Worm (Caenorhabditis elegans) whole organism, young adult: Measurements from ENCODE around the gene wdfy-2.
A peak's percentile ranks its signal among the peaks of the same experiment; 100 is the strongest.

Experiments used
- C17E4.6 ChIP-seq: fragments of 200-800 bp; sonication (Bioruptor generic); IDR thresholded peaks from 2 replicates; pipeline ENCODE4 v1.3.6; 2022; ENCODE audit warnings: missing genetic modification reagents, missing genetic modification characterization, missing compliant biosample characterization
- D2030.7 ChIP-seq: fragments of 200-800 bp; sonication (Bioruptor generic); IDR thresholded peaks from 2 replicates; pipeline ENCODE4 v1.3.6; 2022; ENCODE audit warnings: missing genetic modification reagents, missing genetic modification characterization, missing compliant biosample characterization
- F10E7.11 ChIP-seq: sonication (generic microtip); optimal IDR thresholded peaks from 2 replicates; lab custom pipeline; 2017; ENCODE audit warnings: mild to moderate bottlenecking, missing genetic modification characterization, moderate library complexity, missing compliant biosample characterization
- F37B4.10 ChIP-seq: fragments of 200-800 bp; sonication (Bioruptor generic); IDR thresholded peaks from 2 replicates; pipeline ENCODE4 v1.3.6; 2022; ENCODE audit warnings: missing genetic modification characterization, missing compliant biosample characterization
- F39B2.1 ChIP-seq: fragments of 200-800 bp; sonication (Bioruptor generic); IDR thresholded peaks from 2 replicates; pipeline ENCODE4 v1.3.6; 2022; ENCODE audit warnings: missing genetic modification reagents, missing genetic modification characterization, missing compliant biosample characterization
- Y53F4B.3 ChIP-seq: fragments of 200-800 bp; sonication (Bioruptor generic); IDR thresholded peaks from 2 replicates; pipeline ENCODE4 v1.3.6; 2022; ENCODE audit warnings: missing genetic modification reagents, missing genetic modification characterization, missing compliant biosample characterization
- Y53G8AR.9 ChIP-seq: fragments of 200-800 bp; sonication (Bioruptor generic); conservative IDR thresholded peaks from 2 replicates; pipeline ENCODE4 v1.3.6; 2022; ENCODE audit warnings: missing genetic modification reagents, missing genetic modification characterization, missing compliant biosample characterization
- Y56A3A.18 ChIP-seq: fragments of 200-800 bp; sonication (Bioruptor generic); IDR thresholded peaks from 2 replicates; pipeline ENCODE4 v1.3.6; 2022; ENCODE audit warnings: missing genetic modification reagents, missing genetic modification characterization, missing compliant biosample characterization
- aptf-2 ChIP-seq: fragments of 200-800 bp; sonication (Bioruptor generic); conservative IDR thresholded peaks from 2 replicates; pipeline ENCODE4 v1.3.6; 2022; ENCODE audit warnings: missing genetic modification reagents, missing genetic modification characterization, missing compliant biosample characterization
- attf-5 ChIP-seq: fragments of 200-800 bp; sonication (Bioruptor generic); optimal IDR thresholded peaks from 2 replicates; lab custom pipeline; 2018; ENCODE audit warnings: mild to moderate bottlenecking, missing genetic modification characterization, missing compliant biosample characterization
- cebp-1 ChIP-seq, 2 experiments: fragments of 200-800 bp in 1 of 2; sonication (Bioruptor generic) in 1 of 2; sonication (generic microtip) in 1 of 2; IDR thresholded peaks in 1 of 2; optimal IDR thresholded peaks in 1 of 2; 2 replicates each; pipeline versions ENCODE4 v1.3.6 to Lab custom; 2017 to 2022; ENCODE audit warnings: missing compliant biosample characterization in 2 of 2, missing genetic modification characterization in 2 of 2, mild to moderate bottlenecking in 1 of 2, missing genetic modification reagents in 1 of 2, moderate library complexity in 1 of 2
- cebp-2 ChIP-seq: fragments of 200-800 bp; sonication (Bioruptor generic); IDR thresholded peaks from 2 replicates; pipeline ENCODE4 v1.3.6; 2022; ENCODE audit warnings: missing genetic modification characterization, missing compliant biosample characterization
- ceh-27 ChIP-seq: fragments of 200-800 bp; sonication (Bioruptor generic); optimal IDR thresholded peaks from 2 replicates; lab custom pipeline; 2018; ENCODE audit warnings: mild to moderate bottlenecking, missing genetic modification characterization, moderate library complexity, missing compliant biosample characterization
- ceh-40 ChIP-seq: fragments of 200-800 bp; sonication (Bioruptor generic); IDR thresholded peaks from 2 replicates; pipeline ENCODE4 v1.3.6; 2022; ENCODE audit warnings: missing genetic modification characterization, missing compliant biosample characterization
- ceh-58 ChIP-seq: fragments of 200-800 bp; sonication (Bioruptor generic); IDR thresholded peaks from 2 replicates; pipeline ENCODE4 v1.3.6; 2022; ENCODE audit warnings: missing genetic modification characterization, missing compliant biosample characterization
- ceh-79 ChIP-seq: sonication (generic microtip); optimal IDR thresholded peaks from 2 replicates; lab custom pipeline; 2017; ENCODE audit warnings: mild to moderate bottlenecking, missing genetic modification characterization, missing compliant biosample characterization
- ceh-91 ChIP-seq: fragments of 200-800 bp; sonication (Bioruptor generic); IDR thresholded peaks from 2 replicates; pipeline ENCODE4 v1.3.6; 2022; ENCODE audit warnings: missing genetic modification reagents, missing genetic modification characterization, missing compliant biosample characterization
- die-1 ChIP-seq: sonication (generic microtip); optimal IDR thresholded peaks from 2 replicates; lab custom pipeline; 2016; ENCODE audit warnings: missing genotype, mild to moderate bottlenecking, missing genetic modification characterization, missing compliant biosample characterization
- dpl-1 ChIP-seq: fragments of 150-350 bp; optimal IDR thresholded peaks from 2 replicates; lab custom pipeline; 2014; ENCODE audit warnings: missing biosample characterization, missing genetic modification reagents, missing genetic modification characterization
- fkh-3 ChIP-seq: sonication (generic microtip); optimal IDR thresholded peaks from 2 replicates; lab custom pipeline; 2016; ENCODE audit warnings: mild to moderate bottlenecking, missing genetic modification characterization, missing compliant biosample characterization
- hlh-26 ChIP-seq: fragments of 200-800 bp; sonication (Bioruptor generic); conservative IDR thresholded peaks from 2 replicates; pipeline ENCODE4 v1.3.6; 2022; ENCODE audit warnings: missing genetic modification reagents, missing genetic modification characterization, missing compliant biosample characterization
- hmg-1.2 ChIP-seq: fragments of 200-800 bp; sonication (Bioruptor generic); IDR thresholded peaks from 2 replicates; pipeline ENCODE4 v1.3.6; 2022; ENCODE audit warnings: missing genetic modification reagents, missing genetic modification characterization, missing compliant biosample characterization
- hsf-1 ChIP-seq: fragments of 200-800 bp; sonication (Bioruptor generic); IDR thresholded peaks from 2 replicates; pipeline ENCODE4 v1.3.6; 2022; ENCODE audit warnings: missing genetic modification reagents, missing genetic modification characterization, missing compliant biosample characterization
- let-607 ChIP-seq, 2 experiments: fragments of 200-800 bp in 1 of 2; sonication (Bioruptor generic) in 1 of 2; sonication (generic microtip) in 1 of 2; optimal IDR thresholded peaks; 2 replicates each; lab custom pipeline; 2016 to 2018; ENCODE audit warnings: mild to moderate bottlenecking in 2 of 2, missing compliant biosample characterization in 2 of 2, missing genetic modification characterization in 2 of 2, moderate library complexity in 2 of 2, missing genotype in 1 of 2
- lin-54 ChIP-seq: fragments of 200-800 bp; sonication (Bioruptor generic); optimal IDR thresholded peaks from 2 replicates; lab custom pipeline; 2018; ENCODE audit warnings: mild to moderate bottlenecking, missing genetic modification characterization, missing compliant biosample characterization
- lsy-27 ChIP-seq: sonication (generic microtip); optimal IDR thresholded peaks from 2 replicates; lab custom pipeline; 2017; ENCODE audit warnings: missing genetic modification characterization, mild to moderate bottlenecking, missing compliant biosample characterization, antibody characterized with exemption, missing genotype, borderline replicate concordance; ENCODE audit not compliant: insufficient read depth
- madf-10 ChIP-seq: sonication (generic microtip); optimal IDR thresholded peaks from 2 replicates; lab custom pipeline; 2016; ENCODE audit warnings: mild to moderate bottlenecking, missing genetic modification characterization, missing compliant biosample characterization
- madf-3 ChIP-seq: fragments of 200-800 bp; sonication (Bioruptor generic); IDR thresholded peaks from 2 replicates; pipeline ENCODE4 v1.3.6; 2022; ENCODE audit warnings: missing genetic modification reagents, missing genetic modification characterization, missing compliant biosample characterization
- madf-6 ChIP-seq: fragments of 200-800 bp; sonication (Bioruptor generic); IDR thresholded peaks from 2 replicates; pipeline ENCODE4 v1.3.6; 2022; ENCODE audit warnings: missing genetic modification reagents, missing genetic modification characterization, missing compliant biosample characterization
- mes-4 ChIP-seq: sonication (generic microtip); optimal IDR thresholded peaks from 2 replicates; lab custom pipeline; 2016; ENCODE audit warnings: missing genotype, missing genetic modification characterization, missing compliant biosample characterization
- nfyb-1 ChIP-seq: fragments of 200-800 bp; sonication (Bioruptor generic); IDR thresholded peaks from 2 replicates; pipeline ENCODE4 v1.3.6; 2022; ENCODE audit warnings: missing genetic modification reagents, missing genetic modification characterization, missing compliant biosample characterization
- nhr-179 ChIP-seq: sonication (generic microtip); optimal IDR thresholded peaks from 2 replicates; lab custom pipeline; 2016; ENCODE audit warnings: mild to moderate bottlenecking, missing genetic modification characterization, missing compliant biosample characterization
- nhr-27 ChIP-seq: fragments of 200-800 bp; sonication (Bioruptor generic); optimal IDR thresholded peaks from 2 replicates; lab custom pipeline; 2018; ENCODE audit warnings: mild to moderate bottlenecking, missing genetic modification characterization, moderate library complexity, missing compliant biosample characterization
- pha-4 ChIP-seq: fragments of 150-350 bp; sonication (generic microtip); optimal IDR thresholded peaks from 2 replicates; lab custom pipeline; 2014; ENCODE audit warnings: missing biosample characterization, missing genetic modification reagents, missing genetic modification characterization
- rcor-1 ChIP-seq: fragments of 200-800 bp; sonication (Bioruptor generic); IDR thresholded peaks from 2 replicates; pipeline ENCODE4 v1.3.6; 2022; ENCODE audit warnings: missing genetic modification reagents, missing genetic modification characterization, missing compliant biosample characterization
- repo-1 ChIP-seq: sonication (generic microtip); optimal IDR thresholded peaks from 2 replicates; lab custom pipeline; 2017; ENCODE audit warnings: mild to moderate bottlenecking, missing genetic modification characterization, missing compliant biosample characterization
- snpc-4 ChIP-seq, 5 experiments: fragments of 150-350 bp in 1 of 5; sonication (generic microtip) in 4 of 5; optimal IDR thresholded peaks; 2 replicates each; lab custom pipeline; 2014 to 2018; ENCODE audit warnings: missing genetic modification characterization in 5 of 5, missing biosample characterization in 3 of 5, antibody characterized with exemption in 2 of 5, mild to moderate bottlenecking in 2 of 5, missing compliant biosample characterization in 2 of 5, missing genotype in 2 of 5, moderate library complexity in 2 of 5, missing genetic modification reagents in 1 of 5
- sptf-2 ChIP-seq: fragments of 200-800 bp; sonication (Bioruptor generic); optimal IDR thresholded peaks from 2 replicates; lab custom pipeline; 2018; ENCODE audit warnings: mild to moderate bottlenecking, missing genetic modification characterization, missing compliant biosample characterization
- tlf-1 ChIP-seq: fragments of 200-800 bp; sonication (Bioruptor generic); optimal IDR thresholded peaks from 2 replicates; lab custom pipeline; 2018; ENCODE audit warnings: mild to moderate bottlenecking, missing genetic modification characterization, missing compliant biosample characterization
- xnd-1 ChIP-seq: sonication (generic microtip); optimal IDR thresholded peaks from 2 replicates; lab custom pipeline; 2016; ENCODE audit warnings: missing genotype, missing genetic modification reagents, missing genetic modification characterization, missing compliant biosample characterization
- zim-3 ChIP-seq: sonication (generic microtip); optimal IDR thresholded peaks from 2 replicates; lab custom pipeline; 2017; ENCODE audit warnings: mild to moderate bottlenecking, missing genetic modification characterization, moderate library complexity, missing compliant biosample characterization

The wdfy-2 gene

DNA sequence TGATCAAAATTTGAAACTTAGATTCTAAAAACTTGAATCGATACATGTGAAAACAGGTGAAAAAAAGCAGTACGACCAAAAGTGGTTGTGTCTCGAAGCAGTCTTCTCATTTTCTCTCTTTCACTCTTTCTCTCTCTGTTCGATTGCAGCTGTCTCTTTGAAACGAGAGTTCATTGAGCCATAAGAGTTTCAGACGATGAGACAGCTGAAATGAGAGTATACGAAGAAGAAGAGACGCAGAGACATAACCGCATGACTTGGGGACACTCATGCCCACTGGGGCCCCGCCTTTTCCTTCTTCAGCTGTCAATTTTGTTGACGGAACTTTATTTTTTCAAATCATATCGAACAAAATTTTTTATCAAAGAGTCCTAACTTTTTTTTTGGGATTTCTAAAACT is 45.7 kb upstream of the wdfy-2 start (continued):
- TF ChIP-seq F10E7.11 (tag; lab: Kevin White, UChicago): no peak
- peak; percentile 67; the same call in 1 of the 2 replicates for TF ChIP-seq nfyb-1 (GFP tag; lab: Robert Waterston, UW)
- TF ChIP-seq hsf-1 (GFP tag; lab: Robert Waterston, UW): no peak
- TF ChIP-seq hlh-26: no peak
- no peak for TF ChIP-seq D2030.7 (GFP tag; lab: Robert Waterston, UW)
- TF ChIP-seq cebp-1 (GFP tag; IDR thresholded peaks at IDR 0.05; lab: Robert Waterston, UW): no peak
- TF ChIP-seq cebp-1 (tag; optimal IDR thresholded peaks at IDR 0.05; lab: Kevin White, UChicago): peak; percentile 78
- TF ChIP-seq cebp-2: no peak
- TF ChIP-seq Y56A3A.18 (GFP tag; lab: Robert Waterston, UW): no peak
- peak; percentile 67 for TF ChIP-seq ceh-27 (GFP tag; lab: Kevin White, UChicago)
- no peak for TF ChIP-seq die-1 (tag; lab: Kevin White, UChicago)
- TF ChIP-seq let-607 (tag; optimal IDR thresholded peaks at IDR 0.05; lab: Kevin White, UChicago): peak; percentile 35 to 57
- no peak for TF ChIP-seq Y53F4B.3 (GFP tag; lab: Robert Waterston, UW)

DNA sequence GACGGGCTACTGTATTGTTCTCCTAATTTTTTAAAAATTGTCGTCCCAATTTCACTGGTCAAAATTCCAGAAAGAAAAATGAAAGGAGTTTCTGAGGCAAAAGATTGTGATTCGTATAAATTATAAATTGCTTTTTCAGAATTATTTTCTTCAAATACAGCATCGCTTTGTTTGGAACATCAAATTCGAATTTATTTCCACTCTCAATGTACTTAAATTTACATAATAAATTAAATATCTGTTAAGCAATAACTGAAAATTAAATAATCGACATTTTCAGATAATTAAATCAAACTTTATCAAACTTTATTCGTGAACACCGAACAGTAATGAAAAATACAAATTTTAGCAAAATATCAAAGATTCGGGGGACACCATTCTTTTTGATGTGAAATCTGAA is 44.9 kb upstream of the wdfy-2 start:
- no peak for TF ChIP-seq ceh-40 (GFP tag; lab: Robert Waterston, UW)
- no peak for TF ChIP-seq lsy-27 (tag; lab: Kevin White, UChicago)
- TF ChIP-seq snpc-4 (GFP tag; optimal IDR thresholded peaks at IDR 0.05; lab: Kevin White, UChicago): no peak
- TF ChIP-seq snpc-4 (tag; optimal IDR thresholded peaks at IDR 0.05; lab: Kevin White, UChicago): peak in 1 of 4 experiments; percentile 26
- no peak for TF ChIP-seq ceh-79 (tag; lab: Kevin White, UChicago)
- no peak for TF ChIP-seq ceh-27 (GFP tag; lab: Kevin White, UChicago)
- TF ChIP-seq aptf-2 (GFP tag; lab: Robert Waterston, UW): no peak
- peak; percentile 22 for TF ChIP-seq xnd-1 (tag; lab: Kevin White, UChicago)
- TF ChIP-seq Y56A3A.18 (GFP tag; lab: Robert Waterston, UW): no peak
- TF ChIP-seq C17E4.6 (GFP tag; lab: Robert Waterston, UW): no peak
- TF ChIP-seq Y53G8AR.9 (GFP tag; lab: Robert Waterston, UW): 0 out of 2 replicates have a peak, but pooled peaks have one; percentile 48

DNA sequence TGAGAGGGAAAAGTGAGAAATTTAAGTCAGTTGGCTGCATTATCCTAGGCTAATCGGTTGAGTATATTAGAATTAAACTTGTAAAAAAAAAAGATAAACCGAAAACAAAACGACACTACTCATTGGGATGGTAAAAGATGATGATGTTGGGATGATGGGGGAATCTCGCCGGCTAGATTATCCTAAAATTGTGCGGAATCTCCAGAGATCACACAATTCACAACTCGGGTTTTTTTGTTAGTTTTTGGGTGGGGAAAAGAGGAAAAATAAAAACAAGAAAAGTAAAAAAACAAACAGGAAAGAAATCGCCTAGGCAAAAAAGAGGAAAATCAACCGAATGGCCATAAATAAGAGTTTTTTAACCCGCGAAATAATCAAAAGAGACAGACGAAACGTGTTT is 44.5 kb upstream of the wdfy-2 start:
- TF ChIP-seq zim-3 (peak; percentile 59), madf-3 (GFP tag; lab: Robert Waterston, UW) (peak; percentile 64; the same call in 1 of the 2 replicates), pha-4 (no peak), madf-6 (GFP tag; lab: Robert Waterston, UW) (peak; percentile 22; the same call in 1 of the 2 replicates), ceh-58 (GFP tag; lab: Robert Waterston, UW) (peak; percentile 75; the same call in 1 of the 2 replicates), nhr-27 (no peak), F39B2.1 (no peak), cebp-1 (GFP tag; IDR thresholded peaks at IDR 0.05; lab: Robert Waterston, UW) (no peak), cebp-1 (tag; optimal IDR thresholded peaks at IDR 0.05; lab: Kevin White, UChicago) (peak; percentile 4)

DNA sequence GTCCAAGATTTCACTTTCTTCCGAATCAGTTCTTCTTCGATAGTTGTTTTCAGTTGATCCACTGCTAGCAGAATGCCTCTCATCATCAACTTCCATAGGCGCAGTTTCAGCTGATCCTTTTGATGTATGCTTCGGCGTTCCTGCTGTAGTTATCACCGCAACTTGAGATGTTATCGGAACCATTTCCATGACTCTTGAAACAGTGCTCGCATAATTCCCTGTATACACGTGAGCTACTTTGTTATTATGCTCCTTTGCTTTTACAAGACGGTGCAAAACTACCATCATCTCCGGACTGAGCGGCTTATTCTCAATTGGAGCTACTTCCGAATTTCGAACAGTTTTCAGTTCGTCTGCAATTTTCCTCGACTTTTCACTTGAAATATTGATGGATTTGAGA is 42.5 kb upstream of the wdfy-2 start:
- TF ChIP-seq sptf-2 (no peak), ceh-91 (no peak), madf-10 (tag; lab: Kevin White, UChicago) (no peak), mes-4 (tag; lab: Kevin White, UChicago) (no peak), repo-1 (no peak), attf-5 (GFP tag; lab: Kevin White, UChicago) (no peak), ceh-27 (GFP tag; lab: Kevin White, UChicago) (no peak), pha-4 (no peak), dpl-1 (no peak), tlf-1 (GFP tag; lab: Kevin White, UChicago) (no peak), fkh-3 (no peak), hmg-1.2 (GFP tag; lab: Robert Waterston, UW) (no peak), F37B4.10 (GFP tag; lab: Robert Waterston, UW) (no peak), lin-54 (GFP tag; lab: Kevin White, UChicago) (no peak), nhr-179 (no peak), rcor-1 (GFP tag; lab: Robert Waterston, UW) (no peak)
